Fruit fly (Drosophila melanogaster) whole organism, embryonic: ENCODE data around the gene CG31886.

ENCODE experiments used
- Ada2b ChIP-seq: fragments of 200-800 bp; sonication (Bioruptor generic); IDR thresholded peaks from 2 replicates; pipeline ENCODE4 v1.3.6; 2022; ENCODE audit warnings: missing biosample characterization, missing genetic modification characterization
- Atf-2 ChIP-seq: fragments of 200-800 bp; sonication (Bioruptor generic); optimal IDR thresholded peaks from 2 replicates; lab custom pipeline; 2016; ENCODE audit warnings: missing biosample characterization, missing genetic modification characterization
- CG10959 ChIP-seq: fragments of 200-800 bp; sonication (Bioruptor generic); IDR thresholded peaks from 2 replicates; pipeline ENCODE4 v1.3.6; 2022; ENCODE audit warnings: missing biosample characterization, missing genetic modification characterization
- CG10979 ChIP-seq: fragments of 200-800 bp; sonication (Bioruptor generic); optimal IDR thresholded peaks from 2 replicates; lab custom pipeline; 2018; ENCODE audit warnings: missing biosample characterization, mild to moderate bottlenecking, missing genetic modification characterization, moderate library complexity
- CG11247 ChIP-seq: fragments of 200-800 bp; sonication (Bioruptor generic); IDR thresholded peaks from 2 replicates; pipeline ENCODE4 v1.3.6; 2022; ENCODE audit warnings: missing biosample characterization, missing genetic modification characterization
- CG11696 ChIP-seq: fragments of 200-800 bp; sonication (Bioruptor generic); IDR thresholded peaks from 2 replicates; pipeline ENCODE4 v1.3.6; 2022; ENCODE audit warnings: missing biosample characterization, missing genetic modification characterization
- CG12299 ChIP-seq: fragments of 200-800 bp; sonication (Bioruptor generic); optimal IDR thresholded peaks from 2 replicates; lab custom pipeline; 2018; ENCODE audit warnings: missing biosample characterization, mild to moderate bottlenecking, missing genetic modification characterization
- CG1233 ChIP-seq: fragments of 200-800 bp; sonication (Bioruptor generic); optimal IDR thresholded peaks from 4 replicates; lab custom pipeline; 2018; ENCODE audit warnings: missing biosample characterization, mild to moderate bottlenecking, missing genetic modification characterization
- CG13894 ChIP-seq: fragments of 200-800 bp; sonication (Bioruptor generic); optimal IDR thresholded peaks from 3 replicates; lab custom pipeline; 2018; ENCODE audit warnings: missing biosample characterization, mild to moderate bottlenecking, missing genetic modification characterization, moderate library complexity
- CG17361 ChIP-seq: fragments of 200-800 bp; sonication (Bioruptor generic); IDR thresholded peaks from 3 replicates; pipeline ENCODE4 v1.3.6; 2022; ENCODE audit warnings: missing biosample characterization, missing genetic modification characterization
- CG17829 ChIP-seq: fragments of 200-800 bp; optimal IDR thresholded peaks from 2 replicates; lab custom pipeline; 2019; ENCODE audit warnings: missing biosample characterization, mild to moderate bottlenecking, missing genetic modification characterization, moderate library complexity
- CG18599 ChIP-seq: fragments of 200-800 bp; sonication (Bioruptor generic); optimal IDR thresholded peaks from 3 replicates; lab custom pipeline; 2017; ENCODE audit warnings: missing biosample characterization, missing genetic modification characterization, mild to moderate bottlenecking, moderate library complexity, missing genetic modification reagents
- CG2712 ChIP-seq: fragments of 200-800 bp; optimal IDR thresholded peaks from 3 replicates; lab custom pipeline; 2019; ENCODE audit warnings: missing biosample characterization, mild to moderate bottlenecking, missing genetic modification characterization, moderate library complexity
- CG3838 ChIP-seq: fragments of 200-800 bp; sonication (Bioruptor generic); optimal IDR thresholded peaks from 3 replicates; lab custom pipeline; 2016; ENCODE audit warnings: missing biosample characterization, missing genetic modification characterization
- CG42726 ChIP-seq: fragments of 200-800 bp; sonication (Bioruptor generic); IDR thresholded peaks from 2 replicates; pipeline ENCODE4 v1.3.6; 2022; ENCODE audit warnings: missing biosample characterization, missing genetic modification characterization; ENCODE audit not compliant: partially characterized antibody
- CG4360 ChIP-seq: fragments of 200-800 bp; sonication (Bioruptor generic); IDR thresholded peaks from 2 replicates; pipeline ENCODE4 v1.3.6; 2022; ENCODE audit warnings: missing biosample characterization, missing genetic modification characterization
- CG4820 ChIP-seq: fragments of 200-800 bp; sonication (Bioruptor generic); optimal IDR thresholded peaks from 3 replicates; lab custom pipeline; 2016; ENCODE audit warnings: missing biosample characterization, missing genetic modification characterization
- CG6854 ChIP-seq: fragments of 200-800 bp; sonication (Bioruptor generic); optimal IDR thresholded peaks from 3 replicates; lab custom pipeline; 2017; ENCODE audit warnings: missing biosample characterization, mild to moderate bottlenecking, missing genetic modification characterization
- CG9817 ChIP-seq: fragments of 200-800 bp; sonication (Bioruptor generic); optimal IDR thresholded peaks from 2 replicates; lab custom pipeline; 2018; ENCODE audit warnings: missing biosample characterization, mild to moderate bottlenecking, missing genetic modification characterization, moderate library complexity
- CkIIα-i1 ChIP-seq: fragments of 200-800 bp; sonication (Bioruptor generic); IDR thresholded peaks from 2 replicates; pipeline ENCODE4 v1.3.6; 2022; ENCODE audit warnings: missing biosample characterization, missing genetic modification characterization
- D19B ChIP-seq: fragments of 200-800 bp; sonication (Bioruptor generic); optimal IDR thresholded peaks from 2 replicates; lab custom pipeline; 2017; ENCODE audit warnings: missing biosample characterization, mild to moderate bottlenecking, missing genetic modification characterization
- Eip74EF ChIP-seq, 2 experiments: fragments of 200-800 bp in 1 of 2; fragments of >200 bp in 1 of 2; sonication (Bioruptor generic) in 1 of 2; optimal IDR thresholded peaks; 2 replicates each; lab custom pipeline; 2017 to 2019; ENCODE audit warnings: missing biosample characterization in 2 of 2, missing genetic modification characterization in 2 of 2, mild to moderate bottlenecking in 1 of 2, moderate library complexity in 1 of 2
- Ets65A ChIP-seq: fragments of 200-800 bp; sonication (Bioruptor generic); peaks from one replicate; lab custom pipeline; 2016; ENCODE audit warnings: missing biosample characterization, missing genetic modification characterization
- Gsc ChIP-seq: fragments of 200-800 bp; sonication (Bioruptor generic); IDR thresholded peaks from 2 replicates; pipeline ENCODE4 v1.3.6; 2022; ENCODE audit warnings: missing biosample characterization, missing genetic modification characterization
- HLH3B ChIP-seq: fragments of 200-800 bp; sonication (Bioruptor generic); IDR thresholded peaks from 2 replicates; pipeline ENCODE4 v1.3.6; 2022; ENCODE audit warnings: missing biosample characterization, missing genetic modification characterization
- MESR4 ChIP-seq: fragments of 200-800 bp; sonication (Bioruptor generic); optimal IDR thresholded peaks from 2 replicates; lab custom pipeline; 2018; ENCODE audit warnings: missing biosample characterization, mild to moderate bottlenecking, missing genetic modification characterization, moderate library complexity
- Mrtf ChIP-seq: fragments of 200-800 bp; sonication (Bioruptor generic); IDR thresholded peaks from 3 replicates; pipeline ENCODE4 v1.3.6; 2022; ENCODE audit warnings: missing biosample characterization, missing genetic modification characterization
- Sry-β ChIP-seq: fragments of 200-800 bp; sonication (Bioruptor generic); optimal IDR thresholded peaks from 2 replicates; lab custom pipeline; 2018; ENCODE audit warnings: missing biosample characterization, mild to moderate bottlenecking, missing genetic modification characterization, moderate library complexity
- Stat92E ChIP-seq, 3 experiments: fragments of >200 bp in 2 of 3; fragments of 200-800 bp in 1 of 3; sonication (Bioruptor generic) in 1 of 3; optimal IDR thresholded peaks; 2 replicates each; lab custom pipeline; 2017 to 2019; ENCODE audit warnings: missing biosample characterization in 3 of 3, missing genetic modification characterization in 3 of 3, mild to moderate bottlenecking in 1 of 3, moderate library complexity in 1 of 3
- Usf ChIP-seq: fragments of 200-800 bp; sonication (Bioruptor generic); optimal IDR thresholded peaks from 2 replicates; lab custom pipeline; 2017; ENCODE audit warnings: missing genotype, missing biosample characterization, missing genetic modification characterization
- ab ChIP-seq: fragments of 200-800 bp; sonication (Bioruptor generic); optimal IDR thresholded peaks from 2 replicates; lab custom pipeline; 2016; ENCODE audit warnings: missing biosample characterization, missing genetic modification characterization
- al ChIP-seq: fragments of 200-800 bp; sonication (Bioruptor generic); IDR thresholded peaks from 2 replicates; pipeline ENCODE4 v1.3.6; 2022; ENCODE audit warnings: missing biosample characterization, missing genetic modification characterization
- ara ChIP-seq: fragments of 200-800 bp; sonication (Bioruptor generic); IDR thresholded peaks from 2 replicates; pipeline ENCODE4 v1.3.6; 2022; ENCODE audit warnings: missing biosample characterization, missing genetic modification characterization
- btn ChIP-seq: fragments of 200-800 bp; sonication (Bioruptor generic); optimal IDR thresholded peaks from 2 replicates; lab custom pipeline; 2016; ENCODE audit warnings: missing biosample characterization, missing genetic modification characterization
- chinmo ChIP-seq: fragments of 200-800 bp; sonication (Bioruptor generic); IDR thresholded peaks from 4 replicates; pipeline ENCODE4 v1.3.6; 2022; ENCODE audit warnings: missing biosample characterization, missing genetic modification characterization; ENCODE audit not compliant: partially characterized antibody
- chm ChIP-seq: fragments of 200-800 bp; sonication (Bioruptor generic); IDR thresholded peaks from 2 replicates; pipeline ENCODE4 v1.3.6; 2022; ENCODE audit warnings: missing biosample characterization, missing genetic modification characterization
- crol ChIP-seq: fragments of 200-800 bp; sonication (Bioruptor generic); IDR thresholded peaks from 2 replicates; pipeline ENCODE4 v1.3.6; 2022; ENCODE audit warnings: missing biosample characterization, missing genetic modification characterization
- gcm ChIP-seq: fragments of 200-800 bp; sonication (Bioruptor generic); optimal IDR thresholded peaks from 2 replicates; lab custom pipeline; 2019; ENCODE audit warnings: missing biosample characterization, mild to moderate bottlenecking, missing genetic modification characterization, moderate library complexity
- gem ChIP-seq: fragments of 200-800 bp; sonication (Bioruptor generic); optimal IDR thresholded peaks from 2 replicates; lab custom pipeline; 2019; ENCODE audit warnings: missing biosample characterization, mild to moderate bottlenecking, missing genetic modification characterization, moderate library complexity
- hth ChIP-seq: fragments of >200 bp; optimal IDR thresholded peaks from 2 replicates; lab custom pipeline; 2017; ENCODE audit warnings: inconsistent platforms
- jing ChIP-seq: fragments of 200-800 bp; sonication (Bioruptor generic); optimal IDR thresholded peaks from 2 replicates; lab custom pipeline; 2018; ENCODE audit warnings: missing biosample characterization, mild to moderate bottlenecking, missing genetic modification characterization
- lbe ChIP-seq: fragments of 200-800 bp; sonication (Bioruptor generic); optimal IDR thresholded peaks from 2 replicates; lab custom pipeline; 2016; ENCODE audit warnings: missing biosample characterization, mild to moderate bottlenecking, missing genetic modification characterization
- lilli ChIP-seq: fragments of 200-800 bp; sonication (Bioruptor generic); optimal IDR thresholded peaks from 3 replicates; lab custom pipeline; 2016; ENCODE audit warnings: missing biosample characterization, missing genetic modification characterization
- peb ChIP-seq: fragments of 200-800 bp; sonication (Bioruptor generic); IDR thresholded peaks from 2 replicates; pipeline ENCODE4 v1.3.6; 2022; ENCODE audit warnings: missing biosample characterization, missing genetic modification characterization
- rib ChIP-seq: fragments of 200-800 bp; sonication (Bioruptor generic); IDR thresholded peaks from 2 replicates; pipeline ENCODE4 v1.3.6; 2022; ENCODE audit warnings: missing biosample characterization, missing genetic modification characterization
- tin ChIP-seq: fragments of 200-800 bp; sonication (Bioruptor generic); optimal IDR thresholded peaks from 3 replicates; lab custom pipeline; 2016; ENCODE audit warnings: missing biosample characterization, missing genetic modification characterization
- trh ChIP-seq: fragments of 200-800 bp; sonication (Bioruptor generic); optimal IDR thresholded peaks from 2 replicates; lab custom pipeline; 2016; ENCODE audit warnings: missing biosample characterization, missing genetic modification characterization
- ttk ChIP-seq: fragments of 200-800 bp; sonication (Bioruptor generic); IDR thresholded peaks from 2 replicates; pipeline ENCODE4 v2.1.2; 2022; ENCODE audit warnings: missing biosample characterization, missing genetic modification characterization
- unc-4 ChIP-seq: fragments of 200-800 bp; sonication (Bioruptor generic); IDR thresholded peaks from 2 replicates; pipeline ENCODE4 v1.3.6; 2022; ENCODE audit warnings: missing biosample characterization, missing genetic modification characterization; ENCODE audit not compliant: partially characterized antibody

CG31886 gene

dm6 chr2L:8962254-8962653 lies 3.4 kb upstream of the CG31886 start, which contains the start of the genes CG9525 and CG32985:
CG9525 (minus strand) TSS chr2L:8962354.
CG32985 (plus strand) TSS chr2L:8962533.
- no peak for TF ChIP-seq CG18599 (GFP tag; lab: Kevin White, UChicago)

dm6 chr2L:8958046-8958497 lies 779 bp downstream of the CG31886 start:
- TF ChIP-seq rib (GFP tag; lab: Robert Waterston, UW) (peak; percentile 93), Mrtf (GFP tag; lab: Robert Waterston, UW) (peak; percentile 93), CG2712 (tag; lab: Kevin White, UChicago) (peak; percentile 98), jing (peak; percentile 91), D19B (GFP tag; lab: Kevin White, UChicago) (peak; percentile 56), crol (peak; percentile 85), ab (GFP tag; lab: Kevin White, UChicago) (peak; percentile 28), hth (lab: Kevin White, UChicago) (no peak), btn (GFP tag; lab: Kevin White, UChicago) (peak; percentile 73), ara (GFP tag; lab: Robert Waterston, UW) (peak; percentile 97), Ets65A (GFP tag; lab: Kevin White, UChicago) (peak; percentile 94), unc-4 (GFP tag; lab: Robert Waterston, UW) (no peak; the same call in 1 of the 2 replicates), CG1233 (GFP tag; lab: Kevin White, UChicago) (peak; percentile 89), CkIIα-i1 (peak; percentile 91; the same call in 1 of the 2 replicates), Eip74EF (GFP tag; optimal IDR thresholded peaks at IDR 0.05; lab: Kevin White, UChicago) (peak in 1 of 2 experiments; percentile 91), Ada2b (peak; percentile 98), lbe (GFP tag; lab: Kevin White, UChicago) (no peak), gcm (peak; percentile 94), CG13894 (no peak), MESR4 (GFP tag; lab: Kevin White, UChicago) (peak; percentile 42), trh (GFP tag; lab: Kevin White, UChicago) (peak; percentile 95), CG4360 (peak; percentile 84), HLH3B (GFP tag; lab: Robert Waterston, UW) (peak; percentile 99), CG17361 (GFP tag; lab: Robert Waterston, UW) (peak; percentile 87), Usf (GFP tag; lab: Kevin White, UChicago) (peak; percentile 85), Stat92E (GFP tag; optimal IDR thresholded peaks at IDR 0.05; lab: Kevin White, UChicago) (peak in 1 of 3 experiments; percentile 66), chinmo (GFP tag; lab: Robert Waterston, UW) (no peak), Sry-β (GFP tag; lab: Kevin White, UChicago) (peak; percentile 53), CG12299 (peak; percentile 93), CG10979 (tag; lab: Kevin White, UChicago) (peak; percentile 97), CG42726 (no peak), CG4820 (peak; percentile 88), CG11247 (GFP tag; lab: Robert Waterston, UW) (peak; percentile 94), al (peak; percentile 93), CG9817 (tag; lab: Kevin White, UChicago) (peak; percentile 80), peb (GFP tag; lab: Robert Waterston, UW) (peak; percentile 97), Gsc (GFP tag; lab: Robert Waterston, UW) (no peak), Atf-2 (GFP tag; lab: Kevin White, UChicago) (peak; percentile 96), gem (tag; lab: Kevin White, UChicago) (peak; percentile 98), ttk (GFP tag; lab: Robert Waterston, UW) (peak; percentile 97), CG3838 (GFP tag; lab: Kevin White, UChicago) (peak; percentile 92), CG11696 (GFP tag; lab: Robert Waterston, UW) (peak; percentile 92), CG6854 (GFP tag; lab: Kevin White, UChicago) (peak; percentile 83), CG10959 (peak; percentile 98), chm (GFP tag; lab: Robert Waterston, UW) (peak; percentile 98), CG17829 (tag; lab: Kevin White, UChicago) (peak; percentile 96), lilli (GFP tag; lab: Kevin White, UChicago) (peak; percentile 95), tin (GFP tag; lab: Kevin White, UChicago) (peak; percentile 93)
